Worm (Caenorhabditis elegans): ENCODE results near the gene lgc-57.

lgc-57 gene

DNA sequence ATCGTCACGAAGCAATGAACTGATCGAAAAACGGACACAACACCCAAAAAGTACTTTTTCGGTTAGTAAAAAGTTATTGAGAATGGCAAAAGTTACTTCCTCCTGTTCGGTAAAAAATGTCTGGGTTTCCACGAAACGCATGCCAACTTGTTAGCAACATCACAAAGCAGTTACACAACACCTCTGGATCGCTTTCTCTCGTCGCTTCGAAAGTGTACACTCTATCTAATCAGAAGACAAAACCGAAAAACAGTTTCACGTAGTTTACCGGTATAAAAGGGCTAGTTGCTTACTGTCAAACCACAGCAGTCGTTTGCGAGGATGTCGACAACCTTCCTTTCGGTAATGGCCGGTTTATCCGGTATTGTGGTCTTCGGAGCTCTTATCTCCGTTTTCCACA lies 12.1 kb downstream of the lgc-57 start, which contains the start of gene col-80:
Gene col-80, plus strand, starts transcription at position 301 of the 400 bp plus-strand sequence.
- TF ChIP-seq ceh-13 (GFP tag; optimal IDR thresholded peaks at IDR 0.05), result no peak
- no peak for TF ChIP-seq tra-4 (tag; optimal IDR thresholded peaks at IDR 0.05)

DNA sequence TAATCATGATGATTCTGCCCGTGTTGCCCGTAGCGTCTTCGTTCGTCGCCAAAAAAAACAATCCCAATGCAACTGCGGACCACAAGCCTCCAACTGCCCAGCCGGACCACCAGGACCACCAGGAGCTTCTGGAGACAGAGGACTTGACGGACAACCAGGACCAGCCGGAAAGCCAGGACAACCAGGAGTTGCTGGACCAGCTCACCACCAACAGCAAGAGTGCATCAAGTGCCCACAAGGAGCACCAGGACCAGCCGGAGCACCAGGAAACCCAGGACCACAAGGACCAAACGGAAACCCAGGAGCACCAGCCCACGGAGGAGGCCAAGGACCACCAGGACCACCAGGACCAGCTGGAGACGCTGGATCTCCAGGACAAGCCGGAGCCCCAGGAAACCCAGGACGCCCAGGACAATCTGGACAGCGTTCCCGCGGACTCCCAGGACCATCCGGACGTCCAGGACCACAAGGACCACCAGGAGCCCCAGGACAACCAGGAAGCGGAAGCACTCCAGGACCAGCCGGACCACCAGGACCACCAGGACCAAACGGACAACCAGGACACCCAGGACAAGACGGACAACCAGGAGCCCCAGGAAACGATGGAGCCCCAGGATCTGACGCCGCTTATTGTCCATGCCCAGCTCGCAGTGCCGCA lies 12.8 kb downstream of the lgc-57 start:
- no peak for TF ChIP-seq aly-1 (tag; optimal IDR thresholded peaks at IDR 0.05)
- TF ChIP-seq hmg-4 (GFP tag; optimal IDR thresholded peaks at IDR 0.05), result no peak
- TF ChIP-seq hmbx-1 (tag; optimal IDR thresholded peaks at IDR 0.05), result no peak
- no peak for TF ChIP-seq F13C5.2 (tag; optimal IDR thresholded peaks at IDR 0.05)
- TF ChIP-seq hnd-1 (tag; optimal IDR thresholded peaks at IDR 0.05), result no peak
- TF ChIP-seq pes-1 (GFP tag; IDR thresholded peaks at IDR 0.05), result no peak
- no peak for TF ChIP-seq ama-1 (optimal IDR thresholded peaks at IDR 0.05)
- TF ChIP-seq flt-1 (GFP tag; IDR thresholded peaks at IDR 0.05), result no peak
- no peak for TF ChIP-seq tbx-37 (GFP tag; conservative IDR thresholded peaks at IDR 0.05)
- TF ChIP-seq scrt-1 (GFP tag; IDR thresholded peaks at IDR 0.05), result no peak
- TF ChIP-seq tbx-11 (GFP tag; IDR thresholded peaks at IDR 0.05), result no peak
- no peak for TF ChIP-seq ets-7 (tag; optimal IDR thresholded peaks at IDR 0.05)
- TF ChIP-seq sea-1 (GFP tag; conservative IDR thresholded peaks at IDR 0.05), result no peak
- no peak for TF ChIP-seq B0310.2 (tag; optimal IDR thresholded peaks at IDR 0.05)
- TF ChIP-seq tra-4 (tag; optimal IDR thresholded peaks at IDR 0.05), result no peak

- TF ChIP-seq flt-1 (GFP tag; IDR thresholded peaks at IDR 0.05), result no peak
- no peak for TF ChIP-seq hmbx-1 (tag; optimal IDR thresholded peaks at IDR 0.05)
- TF ChIP-seq F13C5.2 (tag; optimal IDR thresholded peaks at IDR 0.05), result no peak
Measured at ce11 chrII:10708660-10709059, 13.8 kb downstream of the lgc-57 start, which contains the start of gene bli-1. Gene bli-1 (plus strand): TSS chrII:10708960.

- TF ChIP-seq B0310.2 (tag; optimal IDR thresholded peaks at IDR 0.05), result no peak
- TF ChIP-seq hmg-4 (GFP tag; optimal IDR thresholded peaks at IDR 0.05), result no peak
Measured at ce11 chrII:10714262-10714933, 19.6 kb downstream of the lgc-57 start, which contains the start of the genes dph-2 and C09G5.7. Gene dph-2 (minus strand): TSS chrII:10714297. Gene C09G5.7 (plus strand): TSS chrII:10714883.

DNA sequence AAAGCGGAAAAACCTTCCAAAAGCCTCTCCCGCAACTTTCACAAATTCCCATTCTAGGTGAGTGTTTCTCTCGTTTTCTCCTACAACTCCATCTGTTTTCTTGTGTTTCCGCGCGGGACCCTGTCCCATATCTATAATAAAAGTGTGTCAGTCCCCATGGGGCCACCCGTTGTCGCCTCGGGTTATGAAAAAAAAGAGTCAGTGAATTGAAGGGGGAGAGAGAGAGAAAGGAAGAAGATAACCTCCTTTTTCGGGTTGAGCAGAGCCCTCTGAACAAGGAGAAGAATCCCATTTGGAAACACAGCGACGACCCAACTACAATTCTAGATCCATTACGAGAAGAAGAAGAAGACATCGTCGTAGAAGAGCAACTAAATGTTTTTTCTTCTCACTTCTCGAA lies 22.3 kb downstream of the lgc-57 start, which contains the start of gene C09G5.13:
Gene C09G5.13, plus strand, starts transcription at position 301 of the 400 bp plus-strand sequence.
- TF ChIP-seq hmg-4 (GFP tag; optimal IDR thresholded peaks at IDR 0.05) (no peak), tbx-11 (GFP tag; IDR thresholded peaks at IDR 0.05) (no peak), ets-7 (tag; optimal IDR thresholded peaks at IDR 0.05) (no peak), pes-1 (GFP tag; IDR thresholded peaks at IDR 0.05) (no peak), hnd-1 (tag; optimal IDR thresholded peaks at IDR 0.05) (no peak), ama-1 (optimal IDR thresholded peaks at IDR 0.05) (no peak), scrt-1 (GFP tag; IDR thresholded peaks at IDR 0.05) (no peak), F13C5.2 (tag; optimal IDR thresholded peaks at IDR 0.05) (no peak), ceh-13 (GFP tag; optimal IDR thresholded peaks at IDR 0.05) (no peak)

- TF ChIP-seq tra-4 (tag; optimal IDR thresholded peaks at IDR 0.05) (no peak), sea-1 (GFP tag; conservative IDR thresholded peaks at IDR 0.05) (no peak), ets-7 (tag; optimal IDR thresholded peaks at IDR 0.05) (no peak), F13C5.2 (tag; optimal IDR thresholded peaks at IDR 0.05) (no peak), ceh-13 (GFP tag; optimal IDR thresholded peaks at IDR 0.05) (no peak)
Measured at ce11 chrII:10719931-10720330, 25.1 kb downstream of the lgc-57 start, which contains the start of gene mks-5. Gene mks-5 (plus strand): TSS chrII:10720231.

DNA sequence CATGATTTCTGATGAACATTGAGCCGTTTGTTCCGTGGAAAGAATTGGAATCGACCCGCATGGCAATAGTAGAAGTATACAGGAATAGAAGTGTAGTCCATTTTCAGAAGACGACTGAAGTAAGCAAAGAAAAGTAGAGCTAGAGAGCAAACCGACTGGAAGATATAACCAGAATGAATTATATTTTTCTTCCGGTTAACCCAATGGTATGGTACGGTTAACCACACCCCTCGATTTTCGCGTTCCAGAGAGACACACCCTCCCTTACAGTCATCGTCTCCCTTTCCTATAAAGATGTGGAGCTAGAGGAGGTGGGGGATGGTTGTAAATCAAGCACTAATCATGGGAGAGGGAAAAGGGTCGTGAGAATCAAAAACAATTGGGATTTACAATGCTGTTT lies 28.3 kb downstream of the lgc-57 start, which contains the start of gene C09G5.14:
Gene C09G5.14, minus strand, starts transcription at position 101 of the 400 bp plus-strand sequence.
- TF ChIP-seq tra-4 (tag; optimal IDR thresholded peaks at IDR 0.05) (no peak), tbx-11 (GFP tag; IDR thresholded peaks at IDR 0.05) (no peak), sea-1 (GFP tag; conservative IDR thresholded peaks at IDR 0.05) (no peak), scrt-1 (GFP tag; IDR thresholded peaks at IDR 0.05) (no peak), ama-1 (optimal IDR thresholded peaks at IDR 0.05) (no peak), hnd-1 (tag; optimal IDR thresholded peaks at IDR 0.05) (no peak), aly-1 (tag; optimal IDR thresholded peaks at IDR 0.05) (no peak), B0310.2 (tag; optimal IDR thresholded peaks at IDR 0.05) (no peak), flt-1 (GFP tag; IDR thresholded peaks at IDR 0.05) (no peak), pes-1 (GFP tag; IDR thresholded peaks at IDR 0.05) (no peak), ets-7 (tag; optimal IDR thresholded peaks at IDR 0.05) (no peak), ceh-36 (tag; optimal IDR thresholded peaks at IDR 0.05) (no peak), hmbx-1 (tag; optimal IDR thresholded peaks at IDR 0.05) (no peak), tbx-37 (GFP tag; conservative IDR thresholded peaks at IDR 0.05) (no peak), ceh-13 (GFP tag; optimal IDR thresholded peaks at IDR 0.05) (no peak), hmg-4 (GFP tag; optimal IDR thresholded peaks at IDR 0.05) (no peak), F13C5.2 (tag; optimal IDR thresholded peaks at IDR 0.05) (no peak)

- TF ChIP-seq sea-1 (GFP tag; conservative IDR thresholded peaks at IDR 0.05) (no peak), F13C5.2 (tag; optimal IDR thresholded peaks at IDR 0.05) (no peak), flt-1 (GFP tag; IDR thresholded peaks at IDR 0.05) (no peak), hnd-1 (tag; optimal IDR thresholded peaks at IDR 0.05) (no peak), ceh-36 (tag; optimal IDR thresholded peaks at IDR 0.05) (no peak), aly-1 (tag; optimal IDR thresholded peaks at IDR 0.05) (no peak), hmbx-1 (tag; optimal IDR thresholded peaks at IDR 0.05) (no peak), ama-1 (optimal IDR thresholded peaks at IDR 0.05) (no peak), pes-1 (GFP tag; IDR thresholded peaks at IDR 0.05) (no peak), scrt-1 (GFP tag; IDR thresholded peaks at IDR 0.05) (no peak), tbx-37 (GFP tag; conservative IDR thresholded peaks at IDR 0.05) (no peak), B0310.2 (tag; optimal IDR thresholded peaks at IDR 0.05) (no peak), tbx-11 (GFP tag; IDR thresholded peaks at IDR 0.05) (no peak), tra-4 (tag; optimal IDR thresholded peaks at IDR 0.05) (no peak), hmg-4 (GFP tag; optimal IDR thresholded peaks at IDR 0.05) (no peak), ceh-13 (GFP tag; optimal IDR thresholded peaks at IDR 0.05) (no peak), ets-7 (tag; optimal IDR thresholded peaks at IDR 0.05) (no peak)
Measured at ce11 chrII:10730702-10731101, 35.9 kb downstream of the lgc-57 start.
